Worm (Caenorhabditis elegans): Measurements from ENCODE around the gene vps-32.1.

ce11 chrII:6560291-6560690, 29.2 kb upstream of the vps-32.1 start:
- TF ChIP-seq unc-39 (tag; optimal IDR thresholded peaks at IDR 0.05) (no peak), blmp-1 (tag; optimal IDR thresholded peaks at IDR 0.05) (no peak), lsy-2 (tag; optimal IDR thresholded peaks at IDR 0.05) (no peak), ceh-83 (GFP tag; optimal IDR thresholded peaks at IDR 0.05) (no peak), mab-5 (tag; optimal IDR thresholded peaks at IDR 0.05) (no peak), zip-8 (tag; optimal IDR thresholded peaks at IDR 0.05) (no peak), nhr-237 (tag; optimal IDR thresholded peaks at IDR 0.05) (no peak), unc-62 (GFP tag; optimal IDR thresholded peaks at IDR 0.05) (no peak), cnd-1 (tag; optimal IDR thresholded peaks at IDR 0.05) (no peak), nhr-76 (tag; optimal IDR thresholded peaks at IDR 0.05) (no peak), nhr-2 (tag; optimal IDR thresholded peaks at IDR 0.05) (no peak)

Data from whole organism, mixed stage, embryonic.